Fruit fly (Drosophila melanogaster): ENCODE data around the gene Pkd2.

DNA sequence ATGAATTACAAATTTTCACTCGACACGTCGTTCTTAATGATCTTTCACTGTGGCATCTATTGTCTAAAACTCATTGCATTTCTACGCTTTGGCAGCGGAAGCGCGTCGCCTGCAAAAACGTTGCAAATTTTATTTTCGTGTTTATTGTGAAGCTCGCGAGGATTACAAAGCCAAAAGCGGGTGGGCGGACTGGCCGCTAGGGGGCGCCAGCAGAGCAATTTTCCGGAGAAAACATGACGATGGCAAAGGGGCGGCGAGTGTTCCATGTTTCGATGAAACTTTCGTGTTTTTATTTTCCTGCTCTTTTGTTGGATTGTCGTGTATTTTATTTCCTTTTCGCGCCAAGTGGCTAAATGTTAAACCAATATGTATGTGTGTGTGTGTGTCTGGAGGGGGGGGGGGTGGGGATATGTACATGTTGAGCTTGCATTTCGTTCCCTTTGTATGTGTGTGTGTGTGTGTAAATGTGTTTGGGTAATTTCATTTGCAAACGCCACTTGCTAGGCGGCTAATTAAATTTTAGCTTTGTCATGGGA is 23.5 kb upstream of the Pkd2 start:
- TF ChIP-seq NC2α (GFP tag; optimal IDR thresholded peaks at IDR 0.05) = no peak
- TF ChIP-seq hb (GFP tag; IDR thresholded peaks at IDR 0.05; ENCODE audit: partially characterized antibody) = no peak
- TF ChIP-seq CG13123 (GFP tag; optimal IDR thresholded peaks at IDR 0.05) = no peak
- no peak for TF ChIP-seq Eip74EF (GFP tag; optimal IDR thresholded peaks at IDR 0.05)
- no peak for TF ChIP-seq CG12769 (tag; optimal IDR thresholded peaks at IDR 0.05)
- no peak for TF ChIP-seq CG4328 (GFP tag; optimal IDR thresholded peaks at IDR 0.05)
- TF ChIP-seq kay (GFP tag; optimal IDR thresholded peaks at IDR 0.05) = no peak
- TF ChIP-seq CG14710 (tag; optimal IDR thresholded peaks at IDR 0.05) = no peak
- no peak for TF ChIP-seq CG11504 (tag; optimal IDR thresholded peaks at IDR 0.05)

Measured in whole organism, embryonic.